Fruit fly (Drosophila melanogaster): ENCODE measurements around the gene Rnf11.
"Not testable (repeated sequence)": the region's sequence is repeated elsewhere in the genome, so short reads cannot be mapped to it uniquely, and the experiment has no call there.

Gene Rnf11

dm6 chr4:314672-315266 is at the start of gene Rnf11:
Rnf11 (plus strand) TSS chr4:314923.
- TF ChIP-seq CG8478 (optimal IDR thresholded peaks at IDR 0.05) (no peak), CTCF (optimal IDR thresholded peaks at IDR 0.05) (no peak)

dm6 chr4:274704-275103 is 40.0 kb upstream of the Rnf11 start:
- TF ChIP-seq CTCF (optimal IDR thresholded peaks at IDR 0.05) (peak in 1 of 2 experiments; percentile 1), CG8478 (optimal IDR thresholded peaks at IDR 0.05) (no peak)

DNA sequence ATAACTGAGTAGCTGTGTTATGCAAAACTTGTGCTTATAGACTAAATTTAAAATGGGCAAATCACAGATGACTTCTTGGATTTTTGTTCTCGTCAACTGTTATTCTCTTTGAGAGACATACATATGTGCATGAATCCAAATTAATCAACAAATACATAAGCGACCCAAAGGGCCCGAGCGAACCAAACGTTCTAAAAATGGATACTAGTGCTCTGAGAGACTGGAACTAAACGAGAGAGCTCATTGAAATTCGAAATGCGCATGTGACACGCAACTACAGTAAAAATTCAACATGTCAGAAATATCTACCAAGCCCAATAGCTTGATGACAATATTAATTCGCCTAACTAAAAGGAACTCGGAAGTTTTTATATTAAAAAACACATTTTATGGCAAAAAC is 38.4 kb upstream of the Rnf11 start, which contains the start of gene NfI:
NfI (minus strand) TSS at position 45 of the 400 bp plus-strand sequence.
- TF ChIP-seq CG8478 (optimal IDR thresholded peaks at IDR 0.05) (no peak), CTCF (optimal IDR thresholded peaks at IDR 0.05) (no peak)

dm6 chr4:292403-292802 is 22.3 kb upstream of the Rnf11 start:
- TF ChIP-seq CG8478 (optimal IDR thresholded peaks at IDR 0.05): no peak
- no peak for TF ChIP-seq CTCF (optimal IDR thresholded peaks at IDR 0.05)

dm6 chr4:305697-306096 is 9.0 kb upstream of the Rnf11 start:
- TF ChIP-seq CG8478 (optimal IDR thresholded peaks at IDR 0.05) (no peak), CTCF (optimal IDR thresholded peaks at IDR 0.05) (no peak)

DNA sequence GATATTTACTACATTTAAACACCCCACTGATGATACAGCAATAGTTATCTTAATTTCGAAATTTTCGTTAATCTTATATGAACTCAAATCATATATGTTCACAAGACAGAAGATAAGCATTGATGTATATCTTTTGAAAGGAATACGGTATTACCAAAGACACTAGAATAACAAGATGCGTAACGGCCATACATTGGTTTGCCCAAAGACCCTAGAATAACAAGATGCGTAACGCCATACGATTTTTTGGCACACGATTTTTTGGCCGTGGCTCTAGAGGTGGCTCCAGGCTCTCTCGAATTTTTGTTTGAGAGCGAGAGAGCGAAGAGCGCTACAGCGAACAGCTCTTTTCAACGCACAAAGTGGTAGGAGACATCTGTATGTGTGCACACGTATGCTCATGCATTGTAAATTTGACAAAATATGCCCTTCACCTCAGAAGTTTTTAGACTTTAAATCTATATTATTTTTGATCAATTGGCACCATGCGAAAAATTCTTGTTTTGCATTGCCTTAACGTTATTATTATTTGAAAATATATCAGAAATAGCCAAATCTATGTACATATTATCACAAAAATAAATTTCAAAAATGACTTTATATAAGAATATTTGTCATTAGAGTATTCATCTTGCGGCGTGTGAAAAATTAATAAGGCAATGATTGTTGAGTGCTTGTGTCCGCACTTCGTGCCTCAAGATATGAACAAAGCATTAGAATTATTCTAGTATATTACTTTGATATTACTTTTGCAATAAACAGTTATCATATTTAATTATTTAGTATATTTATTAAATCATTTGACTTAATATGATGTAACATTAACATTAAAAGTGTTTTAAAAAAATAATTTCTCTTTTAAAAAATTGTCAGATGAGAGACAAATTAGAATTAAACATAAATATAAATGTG is 8.0 kb upstream of the Rnf11 start, which contains the start of gene Syt7:
Syt7 (minus strand) TSS at position 51 of the 912 bp plus-strand sequence.
- TF ChIP-seq CG8478, CTCF (optimal IDR thresholded peaks at IDR 0.05): not testable (repeated sequence)

DNA sequence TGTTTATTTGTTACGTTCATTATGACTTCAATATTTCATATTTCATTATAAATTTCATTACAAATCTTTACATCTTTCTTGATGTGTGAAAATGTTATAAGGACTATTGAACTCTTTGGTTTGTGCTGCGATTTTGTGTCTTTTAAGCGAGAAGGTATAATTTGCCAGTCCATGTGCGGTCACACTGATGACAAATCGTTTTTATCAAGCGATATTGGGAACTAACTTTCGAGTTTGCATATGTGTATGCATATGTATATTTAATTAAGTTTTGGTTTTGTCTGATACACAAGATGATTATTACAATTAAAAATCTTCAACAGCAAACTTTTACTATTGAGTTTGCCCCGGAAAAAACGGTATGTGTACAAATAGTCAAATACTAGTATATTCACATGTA is 6.8 kb upstream of the Rnf11 start, which contains the start of gene Rad23:
Rad23 (plus strand) TSS at position 163 of the 400 bp plus-strand sequence.
- TF ChIP-seq CG8478 (optimal IDR thresholded peaks at IDR 0.05) (no peak), CTCF (optimal IDR thresholded peaks at IDR 0.05) (no peak)

- TF ChIP-seq CG8478 (optimal IDR thresholded peaks at IDR 0.05): no peak
- TF ChIP-seq CTCF (optimal IDR thresholded peaks at IDR 0.05): no peak
These were observed 4.1 kb upstream of the Rnf11 start for dm6 chr4:310670-311069.

DNA sequence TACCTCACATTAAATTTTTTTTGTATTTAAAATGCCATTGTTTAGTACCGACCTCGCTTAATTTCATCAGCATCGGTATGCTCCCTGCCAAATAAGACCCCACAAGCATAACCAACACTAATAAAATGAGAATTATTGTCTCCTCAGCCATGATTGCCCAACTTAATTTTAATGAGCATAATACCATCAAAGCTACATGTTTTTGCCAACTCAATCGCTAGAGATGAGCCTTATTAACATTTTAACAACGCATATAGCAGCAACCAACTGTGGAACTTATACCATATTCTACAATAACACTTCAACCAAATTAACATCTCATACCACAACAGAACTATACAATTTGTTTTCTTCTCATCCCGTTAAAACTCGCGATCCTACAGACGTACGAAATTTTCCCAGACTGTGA is 1.0 kb upstream of the Rnf11 start, which contains the start of gene Zip102B:
Zip102B (minus strand) TSS at position 392 of the 409 bp plus-strand sequence.
- no peak for TF ChIP-seq CTCF (optimal IDR thresholded peaks at IDR 0.05)
- TF ChIP-seq CG8478 (optimal IDR thresholded peaks at IDR 0.05): no peak

DNA sequence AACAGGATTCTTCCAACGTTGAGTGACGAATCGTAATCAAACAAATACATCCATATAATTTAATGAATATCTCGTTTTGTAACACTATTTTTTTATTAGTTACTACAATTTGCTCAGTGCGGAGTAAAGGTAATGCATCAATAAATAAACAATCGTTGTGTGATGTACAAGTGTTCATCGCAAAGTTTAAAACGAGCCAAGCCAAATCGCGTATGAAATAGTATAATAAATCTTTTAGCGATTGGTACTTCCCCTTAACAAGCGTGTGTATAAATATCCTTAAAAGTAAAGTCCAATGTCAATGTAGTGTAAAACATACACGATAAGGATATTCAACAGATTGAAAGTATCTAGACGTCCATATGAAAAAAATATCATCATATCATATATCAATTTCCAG is 599 bp downstream of the Rnf11 start:
- TF ChIP-seq CG8478 (optimal IDR thresholded peaks at IDR 0.05) (no peak), CTCF (optimal IDR thresholded peaks at IDR 0.05) (no peak)

DNA sequence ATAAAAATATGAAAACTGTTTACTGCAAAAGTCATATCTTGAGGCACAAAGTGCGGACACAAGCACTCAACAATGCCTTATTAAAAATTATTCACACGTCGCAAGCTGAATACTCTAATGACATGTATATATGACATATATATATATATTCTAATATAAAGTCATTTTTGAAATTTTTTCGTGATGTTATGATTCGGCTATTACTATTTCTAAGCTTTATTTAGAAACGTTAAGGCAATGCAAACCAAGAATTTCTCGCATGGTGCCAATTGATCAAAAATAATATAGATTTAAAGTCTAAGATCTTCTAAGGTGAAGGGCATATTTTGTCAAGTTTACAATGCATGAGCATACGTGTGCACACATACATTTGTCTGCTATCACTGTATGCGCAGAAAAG is 4.1 kb downstream of the Rnf11 start:
- TF ChIP-seq CG8478 (optimal IDR thresholded peaks at IDR 0.05) (no peak), CTCF (optimal IDR thresholded peaks at IDR 0.05) (no peak)

dm6 chr4:329119-329518 is 14.4 kb downstream of the Rnf11 start:
- TF ChIP-seq CTCF (optimal IDR thresholded peaks at IDR 0.05): no peak
- TF ChIP-seq CG8478 (optimal IDR thresholded peaks at IDR 0.05): no peak

dm6 chr4:332268-332667 is 17.5 kb downstream of the Rnf11 start:
- TF ChIP-seq CTCF (optimal IDR thresholded peaks at IDR 0.05) (no peak), CG8478 (optimal IDR thresholded peaks at IDR 0.05) (no peak)

DNA sequence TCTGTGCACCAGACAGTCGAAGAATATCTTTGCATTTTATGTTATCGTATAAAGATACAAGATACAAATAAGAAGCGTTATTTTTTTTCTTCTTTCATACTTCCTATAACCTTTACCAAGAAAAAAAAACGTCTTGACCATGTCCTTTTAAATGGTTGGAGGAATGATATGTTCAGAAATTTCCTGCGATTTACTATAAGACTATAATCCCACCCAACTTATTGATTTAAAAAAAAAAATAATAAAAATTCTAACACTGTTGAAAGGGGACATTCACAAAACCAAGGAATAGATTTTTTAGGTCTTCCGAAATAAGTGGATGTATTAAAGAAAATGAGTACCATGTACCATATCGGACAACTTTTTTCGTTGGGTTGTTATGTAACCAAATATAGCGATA is 21.3 kb downstream of the Rnf11 start:
- TF ChIP-seq CTCF (optimal IDR thresholded peaks at IDR 0.05) (no peak), CG8478 (optimal IDR thresholded peaks at IDR 0.05) (no peak)

dm6 chr4:358093-358929 is 43.6 kb downstream of the Rnf11 start, which contains the start of gene PMCA:
PMCA (minus strand) TSS chr4:358917.
- TF ChIP-seq CTCF (optimal IDR thresholded peaks at IDR 0.05): no peak
- TF ChIP-seq CG8478 (optimal IDR thresholded peaks at IDR 0.05): no peak

Measured in S2 (cell line).